Fruit fly (Drosophila melanogaster): Measurements from ENCODE around the gene CG33500.

dm6 chr3L:11533704-11534319 is 25.4 kb downstream of the CG33500 start:
- TF ChIP-seq CG6276 (GFP tag; optimal IDR thresholded peaks at IDR 0.05) (no peak), CG6854 (GFP tag; optimal IDR thresholded peaks at IDR 0.05) (no peak), Sox14 (GFP tag; optimal IDR thresholded peaks at IDR 0.05) (peak; percentile 47), Smox (GFP tag; optimal IDR thresholded peaks at IDR 0.05) (peak; percentile 61), CG34406 (GFP tag; optimal IDR thresholded peaks at IDR 0.05) (peak; percentile 44), fkh (GFP tag; optimal IDR thresholded peaks at IDR 0.05) (no peak), CG6792 (GFP tag; optimal IDR thresholded peaks at IDR 0.05) (peak; percentile 33), Sox102F (GFP tag; optimal IDR thresholded peaks at IDR 0.05) (peak; percentile 55), CG9139 (GFP tag; optimal IDR thresholded peaks at IDR 0.05) (no peak), topi (GFP tag; optimal IDR thresholded peaks at IDR 0.05) (peak; percentile 65)
